Worm (Caenorhabditis elegans): ENCODE data around the gene ZK809.5.

Gene ZK809.5

DNA sequence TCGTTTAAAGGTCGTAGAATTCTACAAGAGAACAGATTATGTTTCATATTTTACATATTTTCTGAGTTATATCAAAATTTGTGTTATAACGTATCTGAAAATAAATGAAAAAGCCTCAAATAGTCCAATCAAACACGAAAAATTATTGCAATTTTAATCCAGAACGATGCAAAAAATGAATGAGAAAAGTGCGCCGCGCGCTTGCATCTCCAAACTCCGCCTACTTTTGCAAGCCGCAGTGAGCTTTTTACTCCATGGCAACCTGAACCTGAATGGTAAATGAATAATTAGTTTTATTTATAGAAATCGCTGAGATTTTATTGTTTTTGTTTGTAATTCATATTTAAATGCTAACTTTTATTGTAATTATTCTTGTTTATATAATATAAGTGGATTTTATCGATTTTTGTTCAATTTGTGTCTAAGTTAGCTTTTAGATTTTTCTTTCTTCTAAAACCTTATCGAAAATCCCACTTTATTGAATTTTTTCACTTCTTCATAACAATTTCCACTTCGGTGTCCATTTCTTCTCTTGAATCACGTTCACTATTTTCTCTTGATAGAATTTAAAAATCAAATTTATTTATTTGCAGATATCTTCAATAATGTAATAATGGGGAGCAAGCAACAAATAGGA, at the start of gene ZK809.5:
Gene ZK809.5 (plus strand): TSS at position 587 of the 637 bp plus-strand sequence.
- TF ChIP-seq hnd-1 (tag; optimal IDR thresholded peaks at IDR 0.05), result no peak
- TF ChIP-seq tbx-37 (GFP tag; conservative IDR thresholded peaks at IDR 0.05), result no peak
- no peak for TF ChIP-seq ceh-36 (tag; optimal IDR thresholded peaks at IDR 0.05)
- no peak for TF ChIP-seq pes-1 (GFP tag; IDR thresholded peaks at IDR 0.05)
- TF ChIP-seq ets-7 (tag; optimal IDR thresholded peaks at IDR 0.05), result no peak
- no peak for TF ChIP-seq aly-1 (tag; optimal IDR thresholded peaks at IDR 0.05)
- TF ChIP-seq hmg-4 (GFP tag; optimal IDR thresholded peaks at IDR 0.05), result no peak
- no peak for TF ChIP-seq sea-1 (GFP tag; conservative IDR thresholded peaks at IDR 0.05)
- TF ChIP-seq ama-1 (optimal IDR thresholded peaks at IDR 0.05), result no peak
- no peak for TF ChIP-seq ceh-13 (GFP tag; optimal IDR thresholded peaks at IDR 0.05)
- TF ChIP-seq F13C5.2 (tag; optimal IDR thresholded peaks at IDR 0.05), result no peak
- TF ChIP-seq B0310.2 (tag; optimal IDR thresholded peaks at IDR 0.05), result no peak
- no peak for TF ChIP-seq flt-1 (GFP tag; IDR thresholded peaks at IDR 0.05)
- TF ChIP-seq tra-4 (tag; optimal IDR thresholded peaks at IDR 0.05), result no peak
- TF ChIP-seq scrt-1 (GFP tag; IDR thresholded peaks at IDR 0.05), result no peak
- no peak for TF ChIP-seq hmbx-1 (tag; optimal IDR thresholded peaks at IDR 0.05)
- no peak for TF ChIP-seq tbx-11 (GFP tag; IDR thresholded peaks at IDR 0.05)

DNA sequence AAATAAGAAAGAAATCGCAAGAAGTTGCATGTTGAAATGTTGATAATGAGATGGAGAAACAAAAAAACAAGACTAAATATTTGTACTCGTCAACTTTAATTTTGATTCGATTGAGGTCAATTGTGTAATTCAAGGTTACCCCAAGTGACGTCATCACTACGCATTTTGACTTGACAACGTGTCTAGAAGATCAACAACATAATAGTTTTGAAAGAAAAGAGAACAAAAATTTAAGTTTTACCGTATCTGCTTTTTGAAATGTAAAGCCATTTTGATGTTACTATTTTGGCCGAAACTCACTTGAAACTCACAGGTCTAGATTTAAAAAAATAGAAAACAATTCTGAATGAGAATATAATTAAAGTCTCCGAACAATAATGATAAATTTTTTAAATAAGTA, 35.6 kb upstream of the ZK809.5 start, which contains the start of gene dsl-5:
Gene dsl-5 (minus strand): TSS at position 101 of the 400 bp plus-strand sequence.
- TF ChIP-seq ceh-13 (GFP tag; optimal IDR thresholded peaks at IDR 0.05) (no peak), tbx-11 (GFP tag; IDR thresholded peaks at IDR 0.05) (no peak), ets-7 (tag; optimal IDR thresholded peaks at IDR 0.05) (no peak), aly-1 (tag; optimal IDR thresholded peaks at IDR 0.05) (no peak), tbx-37 (GFP tag; conservative IDR thresholded peaks at IDR 0.05) (no peak), hnd-1 (tag; optimal IDR thresholded peaks at IDR 0.05) (no peak), pes-1 (GFP tag; IDR thresholded peaks at IDR 0.05) (no peak)

DNA sequence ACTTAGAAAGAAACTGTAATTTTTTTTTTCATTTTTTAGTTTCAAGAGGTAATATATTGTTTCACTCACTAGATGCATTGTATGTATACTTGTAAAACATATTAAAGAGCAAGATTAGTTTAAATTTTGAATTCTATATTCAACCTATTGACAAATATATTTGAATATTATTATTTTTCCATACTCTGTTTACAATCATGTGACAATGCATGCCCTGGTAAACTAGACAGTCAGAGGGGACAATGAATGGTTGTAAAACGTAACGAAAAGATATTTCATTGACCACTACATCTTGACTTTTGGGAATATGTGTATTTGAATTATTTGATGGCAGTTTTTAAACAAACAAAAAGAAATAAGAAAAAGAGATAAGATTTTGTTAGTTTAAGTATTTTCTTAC, 34.2 kb upstream of the ZK809.5 start:
- TF ChIP-seq B0310.2 (tag; optimal IDR thresholded peaks at IDR 0.05), result no peak
- no peak for TF ChIP-seq F13C5.2 (tag; optimal IDR thresholded peaks at IDR 0.05)
- no peak for TF ChIP-seq pes-1 (GFP tag; IDR thresholded peaks at IDR 0.05)
- TF ChIP-seq tbx-11 (GFP tag; IDR thresholded peaks at IDR 0.05), result no peak
- TF ChIP-seq flt-1 (GFP tag; IDR thresholded peaks at IDR 0.05), result no peak
- TF ChIP-seq hmg-4 (GFP tag; optimal IDR thresholded peaks at IDR 0.05), result no peak
- no peak for TF ChIP-seq hmbx-1 (tag; optimal IDR thresholded peaks at IDR 0.05)
- no peak for TF ChIP-seq hnd-1 (tag; optimal IDR thresholded peaks at IDR 0.05)
- no peak for TF ChIP-seq aly-1 (tag; optimal IDR thresholded peaks at IDR 0.05)
- no peak for TF ChIP-seq ceh-13 (GFP tag; optimal IDR thresholded peaks at IDR 0.05)
- TF ChIP-seq ets-7 (tag; optimal IDR thresholded peaks at IDR 0.05), result no peak
- no peak for TF ChIP-seq ceh-36 (tag; optimal IDR thresholded peaks at IDR 0.05)
- TF ChIP-seq scrt-1 (GFP tag; IDR thresholded peaks at IDR 0.05), result no peak
- TF ChIP-seq ama-1 (optimal IDR thresholded peaks at IDR 0.05), result no peak
- TF ChIP-seq tra-4 (tag; optimal IDR thresholded peaks at IDR 0.05), result no peak
- no peak for TF ChIP-seq sea-1 (GFP tag; conservative IDR thresholded peaks at IDR 0.05)
- TF ChIP-seq tbx-37 (GFP tag; conservative IDR thresholded peaks at IDR 0.05), result no peak

DNA sequence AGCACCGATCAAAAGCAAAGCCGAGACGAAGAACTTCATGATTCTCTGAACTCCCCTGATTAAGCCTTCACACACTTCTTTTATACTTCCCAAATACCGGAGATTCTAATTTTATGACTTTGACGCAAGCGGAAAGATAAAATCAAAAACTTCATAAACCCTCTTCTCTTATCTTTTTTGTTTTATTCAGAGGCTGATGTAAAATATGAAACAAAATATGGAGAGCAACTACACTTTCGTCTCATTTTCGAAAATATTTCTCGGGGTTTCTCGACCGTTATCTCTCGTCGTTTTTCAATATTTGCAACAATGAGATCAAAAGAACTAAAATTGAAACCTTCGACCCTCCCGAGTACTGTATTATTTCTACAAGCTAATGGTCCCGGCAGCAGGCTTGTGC, 33.5 kb upstream of the ZK809.5 start, which contains the start of gene lys-4:
Gene lys-4 (minus strand): TSS at position 115 of the 400 bp plus-strand sequence.
- TF ChIP-seq pes-1 (GFP tag; IDR thresholded peaks at IDR 0.05), result no peak
- no peak for TF ChIP-seq ceh-13 (GFP tag; optimal IDR thresholded peaks at IDR 0.05)
- no peak for TF ChIP-seq flt-1 (GFP tag; IDR thresholded peaks at IDR 0.05)
- no peak for TF ChIP-seq ets-7 (tag; optimal IDR thresholded peaks at IDR 0.05)
- no peak for TF ChIP-seq tbx-11 (GFP tag; IDR thresholded peaks at IDR 0.05)
- no peak for TF ChIP-seq hmbx-1 (tag; optimal IDR thresholded peaks at IDR 0.05)
- TF ChIP-seq ama-1 (optimal IDR thresholded peaks at IDR 0.05), result no peak
- TF ChIP-seq tbx-37 (GFP tag; conservative IDR thresholded peaks at IDR 0.05), result no peak
- TF ChIP-seq B0310.2 (tag; optimal IDR thresholded peaks at IDR 0.05), result no peak
- TF ChIP-seq scrt-1 (GFP tag; IDR thresholded peaks at IDR 0.05), result no peak
- TF ChIP-seq F13C5.2 (tag; optimal IDR thresholded peaks at IDR 0.05), result no peak
- TF ChIP-seq ceh-36 (tag; optimal IDR thresholded peaks at IDR 0.05), result no peak
- TF ChIP-seq hmg-4 (GFP tag; optimal IDR thresholded peaks at IDR 0.05), result no peak
- TF ChIP-seq aly-1 (tag; optimal IDR thresholded peaks at IDR 0.05), result no peak

DNA sequence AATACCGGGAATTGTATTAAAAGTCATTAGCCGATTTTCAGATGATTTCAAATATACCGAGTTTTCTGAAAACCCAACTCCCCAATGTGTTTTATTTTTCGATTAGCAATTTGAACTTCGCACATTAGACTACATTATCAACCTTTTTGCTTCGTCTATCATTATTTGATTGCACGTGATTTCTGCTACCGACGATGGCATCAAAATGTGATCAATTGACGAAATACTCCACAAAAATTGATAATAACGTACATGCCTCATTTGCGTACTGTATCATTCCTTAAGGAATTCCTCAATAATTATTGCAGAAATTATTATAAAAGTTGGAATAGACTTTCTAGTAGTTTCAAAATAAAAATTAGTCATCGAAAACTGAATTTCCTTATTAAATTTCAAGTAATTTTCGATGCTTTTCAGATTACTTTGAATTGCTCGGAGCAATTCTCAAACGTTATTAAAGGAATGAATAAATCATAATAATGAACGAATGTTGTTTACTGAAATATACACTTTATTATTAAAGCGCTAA, 32.7 kb upstream of the ZK809.5 start:
- no peak for TF ChIP-seq ceh-36 (tag; optimal IDR thresholded peaks at IDR 0.05)
- TF ChIP-seq hmg-4 (GFP tag; optimal IDR thresholded peaks at IDR 0.05), result no peak
- no peak for TF ChIP-seq aly-1 (tag; optimal IDR thresholded peaks at IDR 0.05)
- no peak for TF ChIP-seq tbx-37 (GFP tag; conservative IDR thresholded peaks at IDR 0.05)
- TF ChIP-seq F13C5.2 (tag; optimal IDR thresholded peaks at IDR 0.05), result no peak
- TF ChIP-seq scrt-1 (GFP tag; IDR thresholded peaks at IDR 0.05), result no peak
- TF ChIP-seq hnd-1 (tag; optimal IDR thresholded peaks at IDR 0.05), result no peak
- TF ChIP-seq tbx-11 (GFP tag; IDR thresholded peaks at IDR 0.05), result no peak
- no peak for TF ChIP-seq pes-1 (GFP tag; IDR thresholded peaks at IDR 0.05)
- TF ChIP-seq flt-1 (GFP tag; IDR thresholded peaks at IDR 0.05), result no peak
- no peak for TF ChIP-seq sea-1 (GFP tag; conservative IDR thresholded peaks at IDR 0.05)
- no peak for TF ChIP-seq hmbx-1 (tag; optimal IDR thresholded peaks at IDR 0.05)
- TF ChIP-seq ama-1 (optimal IDR thresholded peaks at IDR 0.05), result no peak
- TF ChIP-seq ceh-13 (GFP tag; optimal IDR thresholded peaks at IDR 0.05), result no peak
- TF ChIP-seq B0310.2 (tag; optimal IDR thresholded peaks at IDR 0.05), result no peak
- no peak for TF ChIP-seq tra-4 (tag; optimal IDR thresholded peaks at IDR 0.05)
- no peak for TF ChIP-seq ets-7 (tag; optimal IDR thresholded peaks at IDR 0.05)

DNA sequence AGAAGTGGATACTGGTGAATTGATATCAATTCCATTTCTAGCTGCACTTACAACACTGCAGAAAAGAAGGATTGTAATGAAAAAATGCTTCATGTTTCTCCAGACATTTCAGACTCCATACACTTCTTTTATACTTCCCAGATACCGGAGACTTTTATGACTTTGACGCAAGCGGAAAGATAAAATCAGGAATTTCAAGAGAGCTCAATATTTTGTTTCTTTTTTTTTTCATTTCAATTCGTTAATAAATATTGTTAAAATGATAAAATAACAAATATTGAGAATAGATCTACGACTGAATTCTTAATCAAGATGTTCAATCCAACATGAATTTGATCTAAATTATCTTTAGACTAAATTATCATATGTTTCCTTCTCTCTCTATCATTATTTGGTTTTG, 31.0 kb upstream of the ZK809.5 start, which contains the start of gene lys-5:
Gene lys-5 (minus strand): TSS at position 101 of the 400 bp plus-strand sequence.
- TF ChIP-seq tbx-37 (GFP tag; conservative IDR thresholded peaks at IDR 0.05) (no peak), ama-1 (optimal IDR thresholded peaks at IDR 0.05) (no peak), ets-7 (tag; optimal IDR thresholded peaks at IDR 0.05) (no peak), ceh-13 (GFP tag; optimal IDR thresholded peaks at IDR 0.05) (no peak), ceh-36 (tag; optimal IDR thresholded peaks at IDR 0.05) (no peak)

DNA sequence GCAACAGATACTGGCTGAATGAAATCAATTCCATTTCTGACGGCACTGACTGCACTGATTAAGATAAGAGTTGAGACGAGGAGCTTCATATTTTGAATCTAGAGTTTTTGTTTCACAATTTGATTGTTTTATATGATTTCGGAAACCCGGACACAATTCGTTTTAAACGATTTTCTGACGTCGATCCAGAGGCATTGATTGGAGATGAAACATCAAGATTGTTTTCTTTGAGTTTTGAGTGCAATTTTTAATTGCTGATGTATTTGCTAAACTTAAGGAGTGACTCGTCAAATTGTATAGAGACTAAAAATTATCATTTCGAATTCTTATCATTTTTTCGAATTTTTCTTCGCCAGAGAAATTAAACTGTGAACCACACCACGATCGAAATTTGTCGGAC, 28.7 kb upstream of the ZK809.5 start, which contains the start of gene lys-6:
Gene lys-6 (minus strand): TSS at position 101 of the 400 bp plus-strand sequence.
- TF ChIP-seq ceh-13 (GFP tag; optimal IDR thresholded peaks at IDR 0.05) (no peak), sea-1 (GFP tag; conservative IDR thresholded peaks at IDR 0.05) (no peak), tbx-11 (GFP tag; IDR thresholded peaks at IDR 0.05) (no peak), F13C5.2 (tag; optimal IDR thresholded peaks at IDR 0.05) (no peak), scrt-1 (GFP tag; IDR thresholded peaks at IDR 0.05) (no peak), flt-1 (GFP tag; IDR thresholded peaks at IDR 0.05) (no peak), ets-7 (tag; optimal IDR thresholded peaks at IDR 0.05) (no peak)

Data from whole organism, early embryonic.